Fruit fly (Drosophila melanogaster) whole organism, wandering third instar larva: Measurements from ENCODE around the gene CG31381.

ENCODE experiments used
- Abd-B ChIP-seq: fragments of >200 bp; optimal IDR thresholded peaks from 2 replicates; lab custom pipeline; 2017; ENCODE audit warnings: missing biosample characterization, missing genetic modification characterization
- CG32264 ChIP-seq: fragments of 200-800 bp; sonication (Bioruptor generic); optimal IDR thresholded peaks from 2 replicates; lab custom pipeline; 2016; ENCODE audit warnings: missing biosample characterization, missing genetic modification characterization
- CG9705 ChIP-seq: fragments of 200-800 bp; sonication (Bioruptor generic); optimal IDR thresholded peaks from 2 replicates; lab custom pipeline; 2018; ENCODE audit warnings: missing biosample characterization, mild to moderate bottlenecking, missing genetic modification characterization
- CrebA ChIP-seq: fragments of 200-800 bp; sonication (Bioruptor generic); optimal IDR thresholded peaks from 2 replicates; lab custom pipeline; 2016; ENCODE audit warnings: missing biosample characterization, mild to moderate bottlenecking, missing genetic modification characterization, borderline replicate concordance
- Dfd ChIP-seq: fragments of >200 bp; optimal IDR thresholded peaks from 2 replicates; lab custom pipeline; 2017; ENCODE audit warnings: missing biosample characterization, missing genetic modification characterization
- Dif ChIP-seq: fragments of 200-275, 200-300 bp; sonication (Bioruptor generic); optimal IDR thresholded peaks from 2 replicates; lab custom pipeline; 2018; ENCODE audit warnings: missing biosample characterization, missing genetic modification characterization; ENCODE audit not compliant: partially characterized antibody
- GATAd ChIP-seq: sonication (Bioruptor generic); optimal IDR thresholded peaks from 2 replicates; lab custom pipeline; 2016; ENCODE audit warnings: missing biosample characterization, missing genetic modification characterization
- HLH106 ChIP-seq: fragments of 200-800 bp; optimal IDR thresholded peaks from 3 replicates; lab custom pipeline; 2019; ENCODE audit warnings: missing biosample characterization, mild to moderate bottlenecking, missing genetic modification characterization, moderate library complexity
- Hnf4 ChIP-seq: fragments of 200-800 bp; sonication (Bioruptor generic); optimal IDR thresholded peaks from 2 replicates; lab custom pipeline; 2016; ENCODE audit warnings: missing biosample characterization, mild to moderate bottlenecking, missing genetic modification characterization
- Hr78 ChIP-seq: fragments of >200 bp; optimal IDR thresholded peaks from 2 replicates; lab custom pipeline; 2017; ENCODE audit warnings: missing biosample characterization, missing genetic modification characterization
- Hr83 ChIP-seq: fragments of 200-300 bp; sonication (Bioruptor generic); optimal IDR thresholded peaks from 2 replicates; lab custom pipeline; 2016; ENCODE audit warnings: missing biosample characterization, mild to moderate bottlenecking, missing genetic modification characterization, moderate library complexity; ENCODE audit not compliant: poor library complexity, severe bottlenecking
- Jra ChIP-seq: sonication (Bioruptor generic); optimal IDR thresholded peaks from 2 replicates; lab custom pipeline; 2016; ENCODE audit warnings: missing biosample characterization, missing genetic modification characterization
- Mio ChIP-seq: sonication (Bioruptor generic); optimal IDR thresholded peaks from 2 replicates; lab custom pipeline; 2016; ENCODE audit warnings: missing biosample characterization, missing genetic modification characterization
- Myc ChIP-seq: fragments of >200 bp; optimal IDR thresholded peaks from 2 replicates; lab custom pipeline; 2017
- N ChIP-seq: fragments of >200 bp; optimal IDR thresholded peaks from 2 replicates; lab custom pipeline; 2018; ENCODE audit warnings: missing biosample characterization, missing external identifiers, missing genetic modification characterization
- OdsH ChIP-seq: fragments of 200-800 bp; sonication (Bioruptor generic); optimal IDR thresholded peaks from 2 replicates; lab custom pipeline; 2016; ENCODE audit warnings: missing biosample characterization, mild to moderate bottlenecking, missing genetic modification characterization
- Rel ChIP-seq, 2 experiments: fragments of 200-800 bp; sonication (Bioruptor generic) in 1 of 2; optimal IDR thresholded peaks; 2 replicates in 1 of 2; 3 replicates in 1 of 2; lab custom pipeline; 2016 to 2019; ENCODE audit warnings: mild to moderate bottlenecking in 2 of 2, missing biosample characterization in 2 of 2, missing genetic modification characterization in 2 of 2, moderate library complexity in 1 of 2
- Sp1 ChIP-seq: fragments of 200-800 bp; sonication (Bioruptor generic); optimal IDR thresholded peaks from 3 replicates; lab custom pipeline; 2019; ENCODE audit warnings: missing biosample characterization, mild to moderate bottlenecking, missing genetic modification characterization, moderate library complexity
- Vsx2 ChIP-seq: fragments of 200-300, 225-300 bp; sonication (Bioruptor generic); optimal IDR thresholded peaks from 2 replicates; lab custom pipeline; 2018; ENCODE audit warnings: missing biosample characterization, missing genetic modification characterization; ENCODE audit not compliant: partially characterized antibody
- br ChIP-seq: fragments of 200-800 bp; sonication (Bioruptor generic); optimal IDR thresholded peaks from 2 replicates; lab custom pipeline; 2016; ENCODE audit warnings: missing biosample characterization, missing genetic modification characterization
- brk ChIP-seq: fragments of 200-800 bp; sonication (Bioruptor generic); optimal IDR thresholded peaks from 2 replicates; lab custom pipeline; 2016; ENCODE audit warnings: missing biosample characterization, mild to moderate bottlenecking, missing genetic modification characterization
- dl ChIP-seq, 2 experiments: fragments of 175-275, 200-275 bp in 1 of 2; fragments of 200-275 bp in 1 of 2; sonication (Bioruptor generic); optimal IDR thresholded peaks; lab custom pipeline; 2018; ENCODE audit warnings: mild to moderate bottlenecking in 2 of 2, missing biosample characterization in 2 of 2, missing genetic modification characterization in 2 of 2, moderate library complexity in 2 of 2; ENCODE audit not compliant: partially characterized antibody in 2 of 2, insufficient read depth in 1 of 2
- dmrt93B ChIP-seq: fragments of 200-800 bp; sonication (Bioruptor generic); optimal IDR thresholded peaks from 2 replicates; lab custom pipeline; 2018; ENCODE audit warnings: missing biosample characterization, mild to moderate bottlenecking, missing genetic modification characterization
- dsf ChIP-seq: sonication (Bioruptor generic); optimal IDR thresholded peaks from 2 replicates; lab custom pipeline; 2016; ENCODE audit warnings: missing biosample characterization, missing genetic modification characterization, borderline replicate concordance
- ey ChIP-seq: fragments of 200-800 bp; sonication (Bioruptor generic); optimal IDR thresholded peaks from 2 replicates; lab custom pipeline; 2016; ENCODE audit warnings: missing biosample characterization, missing genetic modification characterization
- foxo ChIP-seq, 2 experiments: fragments of 200-800 bp; sonication (Bioruptor generic); optimal IDR thresholded peaks; 2 replicates in 1 of 2; 3 replicates in 1 of 2; lab custom pipeline; 2016 to 2017; ENCODE audit warnings: missing biosample characterization in 2 of 2, missing genetic modification characterization in 2 of 2
- fru ChIP-seq: fragments of 200-800 bp; sonication (Bioruptor generic); optimal IDR thresholded peaks from 3 replicates; lab custom pipeline; 2016; ENCODE audit warnings: missing biosample characterization, mild to moderate bottlenecking, missing genetic modification characterization
- h ChIP-seq: fragments of 200-800 bp; sonication (Bioruptor generic); optimal IDR thresholded peaks from 3 replicates; lab custom pipeline; 2016; ENCODE audit warnings: missing biosample characterization, mild to moderate bottlenecking, missing genetic modification characterization
- jim ChIP-seq: fragments of 175-275, 200-325 bp; sonication (Bioruptor generic); optimal IDR thresholded peaks from 2 replicates; lab custom pipeline; 2016; ENCODE audit warnings: missing biosample characterization, mild to moderate bottlenecking, missing genetic modification characterization
- lola ChIP-seq: fragments of >200 bp; optimal IDR thresholded peaks from 2 replicates; lab custom pipeline; 2017; ENCODE audit warnings: missing biosample characterization, missing genetic modification characterization
- pan ChIP-seq: fragments of >200 bp; optimal IDR thresholded peaks from 2 replicates; lab custom pipeline; 2017
- psq ChIP-seq: fragments of 200-800 bp; sonication (Bioruptor generic); optimal IDR thresholded peaks from 3 replicates; lab custom pipeline; 2017; ENCODE audit warnings: missing biosample characterization, mild to moderate bottlenecking, missing genetic modification characterization, moderate library complexity
- rgr ChIP-seq: fragments of 200-800 bp; sonication (Bioruptor generic); optimal IDR thresholded peaks from 3 replicates; lab custom pipeline; 2016; ENCODE audit warnings: missing biosample characterization, mild to moderate bottlenecking, missing genetic modification characterization
- sage ChIP-seq: fragments of 200-800 bp; sonication (Bioruptor generic); optimal IDR thresholded peaks from 2 replicates; lab custom pipeline; 2016; ENCODE audit warnings: missing biosample characterization, mild to moderate bottlenecking, missing genetic modification characterization
- sv ChIP-seq: fragments of 200-800 bp; sonication (Bioruptor generic); optimal IDR thresholded peaks from 3 replicates; lab custom pipeline; 2016; ENCODE audit warnings: missing biosample characterization, missing genetic modification characterization
- tai ChIP-seq: sonication (Bioruptor generic); optimal IDR thresholded peaks from 2 replicates; lab custom pipeline; 2016; ENCODE audit warnings: missing biosample characterization, missing genetic modification characterization
- usp ChIP-seq: fragments of >200 bp; optimal IDR thresholded peaks from 2 replicates; lab custom pipeline; 2017; ENCODE audit warnings: missing biosample characterization, missing genetic modification characterization
- woc ChIP-seq: sonication (Bioruptor generic); optimal IDR thresholded peaks from 2 replicates; lab custom pipeline; 2016; ENCODE audit warnings: missing biosample characterization, mild to moderate bottlenecking, missing genetic modification characterization

Gene CG31381

DNA sequence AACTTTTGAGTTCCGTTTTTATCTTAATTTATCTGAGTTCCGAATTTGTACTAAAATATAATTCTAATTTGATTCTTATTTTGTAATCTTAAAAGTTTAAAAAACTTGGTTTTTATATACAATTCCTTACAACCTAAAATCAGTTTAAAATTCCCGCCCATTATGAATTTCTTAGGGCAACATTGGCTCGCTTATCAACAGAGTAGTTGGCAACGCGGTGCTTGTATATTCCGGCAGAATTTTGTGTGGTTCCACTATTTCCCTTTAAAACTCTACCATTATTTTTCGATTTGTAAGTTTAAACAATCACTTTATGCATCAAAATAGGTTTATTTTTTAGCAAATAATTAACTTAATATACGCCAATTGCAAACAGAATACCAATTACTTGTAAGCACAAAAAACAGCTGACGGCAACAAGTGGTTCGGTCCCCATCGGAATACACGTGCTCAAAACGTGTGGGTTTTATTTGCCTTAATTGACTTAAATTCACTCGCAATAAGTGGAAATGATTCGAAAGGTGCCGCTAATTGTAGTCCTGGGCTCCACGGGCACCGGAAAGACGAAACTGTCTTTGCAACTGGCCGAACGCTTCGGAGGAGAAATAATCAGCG is at the start of gene CG31381, which contains the start of gene CG11089:
CG31381 (plus strand) TSS at position 203 of the 615 bp plus-strand sequence.
CG11089 (plus strand) TSS at position 203 of the 615 bp plus-strand sequence.
- TF ChIP-seq pan (lab: Kevin White, UChicago) (no peak), Myc (lab: Kevin White, UChicago) (peak; percentile 54), Rel (GFP tag; optimal IDR thresholded peaks at IDR 0.05; lab: Kevin White, UChicago) (no peak), Rel (tag; optimal IDR thresholded peaks at IDR 0.05; lab: Kevin White, UChicago) (peak; percentile 99), fru (no peak), Sp1 (GFP tag; lab: Kevin White, UChicago) (no peak)
- TF ChIP-seq, all 38 proteins: peak for 2

DNA sequence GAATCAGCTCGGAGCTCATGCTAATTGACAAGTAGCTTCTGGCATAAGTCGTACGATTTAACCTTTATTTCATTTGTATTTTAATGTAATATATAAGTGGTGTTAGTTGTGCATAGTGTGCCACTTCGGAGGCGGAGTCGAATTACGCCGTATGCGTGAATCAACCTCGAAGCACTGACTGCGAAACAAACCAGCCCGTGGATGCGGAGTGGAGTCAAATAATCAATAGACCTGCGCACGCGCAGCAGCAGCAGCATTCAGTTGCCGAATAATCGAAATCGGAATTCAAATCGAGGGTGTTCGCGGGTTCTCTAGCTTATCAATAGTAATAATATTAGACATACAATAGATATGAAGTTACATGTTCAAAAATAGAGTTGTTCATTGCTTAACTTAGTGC is 48.6 kb upstream of the CG31381 start, which contains the start of gene RabX4:
RabX4 (minus strand) TSS at position 176 of the 400 bp plus-strand sequence.
- no peak for TF ChIP-seq Dif (GFP tag; lab: Kevin White, UChicago)
- TF ChIP-seq Mio (GFP tag; lab: Kevin White, UChicago) = no peak
- TF ChIP-seq Hr83 (GFP tag; lab: Kevin White, UChicago) = no peak
- TF ChIP-seq CG32264 (GFP tag; lab: Kevin White, UChicago) = no peak
- TF ChIP-seq h (GFP tag; lab: Kevin White, UChicago) = no peak
- TF ChIP-seq Hr78 (GFP tag; lab: Kevin White, UChicago) = no peak
- no peak for TF ChIP-seq Sp1 (GFP tag; lab: Kevin White, UChicago)
- TF ChIP-seq br (GFP tag; lab: Kevin White, UChicago) = no peak
- TF ChIP-seq dsf (GFP tag; lab: Kevin White, UChicago) = no peak
- TF ChIP-seq rgr = no peak

- peak in 1 of 2 experiments; percentile 68 for TF ChIP-seq foxo (GFP tag; optimal IDR thresholded peaks at IDR 0.05; lab: Kevin White, UChicago)
- peak; percentile 81 for TF ChIP-seq HLH106 (tag; lab: Kevin White, UChicago)
- no peak for TF ChIP-seq Dif (GFP tag; lab: Kevin White, UChicago)
- no peak for TF ChIP-seq br (GFP tag; lab: Kevin White, UChicago)
- TF ChIP-seq sv = peak; percentile 15
- no peak for TF ChIP-seq usp (GFP tag; lab: Kevin White, UChicago)
- TF ChIP-seq Hr83 (GFP tag; lab: Kevin White, UChicago) = no peak
- no peak for TF ChIP-seq pan (lab: Kevin White, UChicago)
- TF ChIP-seq Jra = no peak
- TF ChIP-seq Sp1 (GFP tag; lab: Kevin White, UChicago) = no peak
- no peak for TF ChIP-seq dsf (GFP tag; lab: Kevin White, UChicago)
- peak; percentile 75 for TF ChIP-seq psq
- TF ChIP-seq tai (GFP tag; lab: Kevin White, UChicago) = no peak
- no peak for TF ChIP-seq Vsx2 (GFP tag; lab: Kevin White, UChicago)
- peak; percentile 49 for TF ChIP-seq OdsH (GFP tag; lab: Kevin White, UChicago)
- peak; percentile 64 for TF ChIP-seq CG9705 (GFP tag; lab: Kevin White, UChicago)
- TF ChIP-seq Myc (lab: Kevin White, UChicago) = peak; percentile 99
- no peak for TF ChIP-seq dmrt93B (GFP tag; lab: Kevin White, UChicago)
- TF ChIP-seq Mio (GFP tag; lab: Kevin White, UChicago) = no peak
- TF ChIP-seq Hnf4 (GFP tag; lab: Kevin White, UChicago) = no peak
- peak; percentile 68 for TF ChIP-seq sage (GFP tag; lab: Kevin White, UChicago)
- no peak for TF ChIP-seq CG32264 (GFP tag; lab: Kevin White, UChicago)
- TF ChIP-seq GATAd (GFP tag; lab: Kevin White, UChicago) = no peak
- TF ChIP-seq jim = no peak
- no peak for TF ChIP-seq brk
- no peak for TF ChIP-seq Rel (GFP tag; optimal IDR thresholded peaks at IDR 0.05; lab: Kevin White, UChicago)
- no peak for TF ChIP-seq Rel (tag; optimal IDR thresholded peaks at IDR 0.05; lab: Kevin White, UChicago)
- no peak for TF ChIP-seq Abd-B (GFP tag; lab: Kevin White, UChicago)
- no peak for TF ChIP-seq Dfd (GFP tag; lab: Kevin White, UChicago)
- TF ChIP-seq Hr78 (GFP tag; lab: Kevin White, UChicago) = no peak
- TF ChIP-seq dl (GFP tag; optimal IDR thresholded peaks at IDR 0.05; lab: Kevin White, UChicago; ENCODE audit: insufficient read depth in 1 of 2, partially characterized antibody in 2 of 2) = no peak
- peak; percentile 42 for TF ChIP-seq ey (GFP tag; lab: Kevin White, UChicago)
- TF ChIP-seq h (GFP tag; lab: Kevin White, UChicago) = no peak
- TF ChIP-seq fru = no peak
- no peak for TF ChIP-seq CrebA
- TF ChIP-seq lola (GFP tag; lab: Kevin White, UChicago) = no peak
- TF ChIP-seq rgr = no peak
- TF ChIP-seq N (GFP tag; lab: Kevin White, UChicago) = no peak
- TF ChIP-seq woc (GFP tag; lab: Kevin White, UChicago) = peak; percentile 78
These were observed 46.9 kb upstream of the CG31381 start, which contains the start of the genes Kaz and CG43273 for dm6 chr3R:24829887-24830351. Kaz (minus strand) TSS chr3R:24829959. CG43273 (plus strand) TSS chr3R:24830301.
